Fruit fly (Drosophila melanogaster) whole organism, prepupa: Measurements from ENCODE around the gene Ir92a.

ENCODE experiments used
- Blimp-1 ChIP-seq: fragments of 200-800 bp; sonication (Bioruptor generic); optimal IDR thresholded peaks from 3 replicates; lab custom pipeline; 2017; ENCODE audit warnings: missing biosample characterization, missing genetic modification characterization, mild to moderate bottlenecking, moderate library complexity, missing genetic modification reagents
- CG10631 ChIP-seq: fragments of 200-800 bp; sonication (Bioruptor generic); optimal IDR thresholded peaks from 2 replicates; lab custom pipeline; 2016; ENCODE audit warnings: missing biosample characterization, missing genetic modification characterization
- CG10669 ChIP-seq: fragments of 200-800 bp; sonication (Bioruptor generic); optimal IDR thresholded peaks from 3 replicates; lab custom pipeline; 2018; ENCODE audit warnings: missing biosample characterization, mild to moderate bottlenecking, missing genetic modification characterization, moderate library complexity
- CG11294 ChIP-seq: fragments of 200-800 bp; sonication (Bioruptor generic); IDR thresholded peaks from 2 replicates; pipeline ENCODE4 v1.3.6; 2022; ENCODE audit warnings: missing biosample characterization, missing genetic modification characterization
- CG11762 ChIP-seq: fragments of 200-800 bp; sonication (Bioruptor generic); optimal IDR thresholded peaks from 3 replicates; lab custom pipeline; 2016; ENCODE audit warnings: missing biosample characterization, missing genetic modification characterization; ENCODE audit not compliant: insufficient read depth
- CG11902 ChIP-seq: fragments of 200-800 bp; sonication (Bioruptor generic); optimal IDR thresholded peaks from 3 replicates; lab custom pipeline; 2016; ENCODE audit warnings: missing biosample characterization, missing genetic modification characterization
- CG15336 ChIP-seq: fragments of 200-800 bp; sonication (Bioruptor generic); IDR thresholded peaks from 2 replicates; pipeline ENCODE4 v1.3.6; 2022; ENCODE audit warnings: missing biosample characterization, missing genetic modification characterization
- CG1621 ChIP-seq: fragments of 200-800 bp; sonication (Bioruptor generic); optimal IDR thresholded peaks from 3 replicates; lab custom pipeline; 2018; ENCODE audit warnings: missing biosample characterization, mild to moderate bottlenecking, missing genetic modification characterization
- CG16779 ChIP-seq: fragments of 200-800 bp; sonication (Bioruptor generic); optimal IDR thresholded peaks from 3 replicates; lab custom pipeline; 2017; ENCODE audit warnings: missing biosample characterization, mild to moderate bottlenecking, missing genetic modification characterization
- CG3032 ChIP-seq: fragments of 200-800 bp; optimal IDR thresholded peaks from 2 replicates; lab custom pipeline; 2019; ENCODE audit warnings: missing biosample characterization, mild to moderate bottlenecking, missing genetic modification characterization, moderate library complexity
- CG3919 ChIP-seq: fragments of 200-800 bp; sonication (Bioruptor generic); optimal IDR thresholded peaks from 3 replicates; lab custom pipeline; 2016; ENCODE audit warnings: missing biosample characterization, missing genetic modification characterization
- CG4318 ChIP-seq: fragments of 200-800 bp; sonication (Bioruptor generic); optimal IDR thresholded peaks from 3 replicates; lab custom pipeline; 2017; ENCODE audit warnings: missing biosample characterization, mild to moderate bottlenecking, missing genetic modification characterization
- CG6276 ChIP-seq: fragments of 200-800 bp; sonication (Bioruptor generic); optimal IDR thresholded peaks from 2 replicates; lab custom pipeline; 2017; ENCODE audit warnings: missing biosample characterization, mild to moderate bottlenecking, missing genetic modification characterization
- CG6792 ChIP-seq: fragments of 200-800 bp; sonication (Bioruptor generic); optimal IDR thresholded peaks from 3 replicates; lab custom pipeline; 2016; ENCODE audit warnings: missing biosample characterization, missing genetic modification characterization
- CG6808 ChIP-seq: fragments of 200-800 bp; sonication (Bioruptor generic); optimal IDR thresholded peaks from 3 replicates; lab custom pipeline; 2017; ENCODE audit warnings: missing biosample characterization, missing genetic modification characterization, mild to moderate bottlenecking, moderate library complexity, missing genetic modification reagents
- CG7368 ChIP-seq: fragments of 200-800 bp; sonication (Bioruptor generic); optimal IDR thresholded peaks from 3 replicates; lab custom pipeline; 2016; ENCODE audit warnings: missing biosample characterization, missing genetic modification characterization
- CG8119 ChIP-seq: fragments of 200-800 bp; sonication (Bioruptor generic); IDR thresholded peaks from 3 replicates; pipeline ENCODE4 v1.3.6; 2022; ENCODE audit warnings: missing biosample characterization, missing genetic modification characterization
- CG8319 ChIP-seq: fragments of 200-800 bp; sonication (Bioruptor generic); optimal IDR thresholded peaks from 3 replicates; lab custom pipeline; 2016; ENCODE audit warnings: missing biosample characterization, missing genetic modification characterization
- CG8632 ChIP-seq: fragments of 200-800 bp; sonication (Bioruptor generic); optimal IDR thresholded peaks from 3 replicates; lab custom pipeline; 2016; ENCODE audit warnings: missing biosample characterization, missing genetic modification characterization
- CG9139 ChIP-seq: fragments of 200-800 bp; sonication (Bioruptor generic); optimal IDR thresholded peaks from 3 replicates; lab custom pipeline; 2017; ENCODE audit warnings: missing biosample characterization, mild to moderate bottlenecking, missing genetic modification characterization
- Eip75B ChIP-seq: fragments of 200-800 bp; sonication (Bioruptor generic); optimal IDR thresholded peaks from 3 replicates; lab custom pipeline; 2016; ENCODE audit warnings: missing biosample characterization, missing genetic modification characterization
- Eip78C ChIP-seq: fragments of 200-800 bp; sonication (Bioruptor generic); peaks from one replicate; lab custom pipeline; 2016; ENCODE audit warnings: missing biosample characterization, missing genetic modification characterization
- Eip93F ChIP-seq: fragments of 200-800 bp; sonication (Bioruptor generic); optimal IDR thresholded peaks from 2 replicates; lab custom pipeline; 2016; ENCODE audit warnings: missing biosample characterization, mild to moderate bottlenecking, missing genetic modification characterization
- Ets21C ChIP-seq: fragments of 200-800 bp; sonication (Bioruptor generic); optimal IDR thresholded peaks from 3 replicates; lab custom pipeline; 2016; ENCODE audit warnings: missing biosample characterization, missing genetic modification characterization
- Gug ChIP-seq: fragments of 200-800 bp; sonication (Bioruptor generic); IDR thresholded peaks from 2 replicates; pipeline ENCODE4 v1.3.6; 2022; ENCODE audit warnings: missing biosample characterization, missing genetic modification characterization
- Hr38 ChIP-seq: sonication (Bioruptor generic); optimal IDR thresholded peaks from 2 replicates; lab custom pipeline; 2016; ENCODE audit warnings: missing biosample characterization, missing genetic modification characterization
- Hr39 ChIP-seq: fragments of 200-800 bp; sonication (Bioruptor generic); optimal IDR thresholded peaks from 2 replicates; lab custom pipeline; 2016; ENCODE audit warnings: missing biosample characterization, missing genetic modification characterization
- Hr4 ChIP-seq: fragments of 200-800 bp; sonication (Bioruptor generic); optimal IDR thresholded peaks from 3 replicates; lab custom pipeline; 2016; ENCODE audit warnings: missing biosample characterization, missing genetic modification characterization
- Lpt ChIP-seq: fragments of 200-800 bp; sonication (Bioruptor generic); optimal IDR thresholded peaks from 3 replicates; lab custom pipeline; 2016; ENCODE audit warnings: missing biosample characterization, missing genetic modification characterization
- Met ChIP-seq: fragments of 200-800 bp; sonication (Bioruptor generic); optimal IDR thresholded peaks from 3 replicates; lab custom pipeline; 2016; ENCODE audit warnings: missing biosample characterization, missing genetic modification characterization
- Smox ChIP-seq: fragments of 200-800 bp; sonication (Bioruptor generic); optimal IDR thresholded peaks from 3 replicates; lab custom pipeline; 2016; ENCODE audit warnings: missing biosample characterization, missing genetic modification characterization
- Sox14 ChIP-seq: fragments of 200-800 bp; sonication (Bioruptor generic); optimal IDR thresholded peaks from 3 replicates; lab custom pipeline; 2016; ENCODE audit warnings: missing biosample characterization, missing genetic modification characterization
- Sox15 ChIP-seq: fragments of 200-800 bp; sonication (Bioruptor generic); optimal IDR thresholded peaks from 3 replicates; lab custom pipeline; 2016; ENCODE audit warnings: missing biosample characterization, missing genetic modification characterization
- achi ChIP-seq: fragments of 200-800 bp; sonication (Bioruptor generic); optimal IDR thresholded peaks from 3 replicates; lab custom pipeline; 2016; ENCODE audit warnings: missing biosample characterization, missing genetic modification characterization
- acj6 ChIP-seq: fragments of 200-800 bp; sonication (Bioruptor generic); optimal IDR thresholded peaks from 3 replicates; lab custom pipeline; 2016; ENCODE audit warnings: missing biosample characterization, missing genetic modification characterization
- dsx ChIP-seq: fragments of 200-800 bp; optimal IDR thresholded peaks from 3 replicates; lab custom pipeline; 2019; ENCODE audit warnings: missing biosample characterization, mild to moderate bottlenecking, missing genetic modification characterization, moderate library complexity; ENCODE audit not compliant: poor library complexity, severe bottlenecking
- eg ChIP-seq: fragments of 200-800 bp; sonication (Bioruptor generic); IDR thresholded peaks from 3 replicates; pipeline ENCODE4 v1.3.6; 2022; ENCODE audit warnings: missing biosample characterization, missing genetic modification characterization
- fd59A ChIP-seq: fragments of 200-800 bp; sonication (Bioruptor generic); optimal IDR thresholded peaks from 2 replicates; lab custom pipeline; 2017; ENCODE audit warnings: missing biosample characterization, mild to moderate bottlenecking, missing genetic modification characterization, missing genetic modification reagents
- fd85E ChIP-seq: fragments of 200-800 bp; sonication (Bioruptor generic); optimal IDR thresholded peaks from 3 replicates; lab custom pipeline; 2016; ENCODE audit warnings: missing biosample characterization, missing genetic modification characterization
- fkh ChIP-seq: fragments of 200-800 bp; sonication (Bioruptor generic); optimal IDR thresholded peaks from 3 replicates; lab custom pipeline; 2017; ENCODE audit warnings: missing biosample characterization, mild to moderate bottlenecking, missing genetic modification characterization, moderate library complexity
- lz ChIP-seq: fragments of 200-800 bp; sonication (Bioruptor generic); optimal IDR thresholded peaks from 3 replicates; lab custom pipeline; 2016; ENCODE audit warnings: missing biosample characterization, missing genetic modification characterization
- net ChIP-seq: fragments of 200-800 bp; sonication (Bioruptor generic); optimal IDR thresholded peaks from 3 replicates; lab custom pipeline; 2016; ENCODE audit warnings: missing biosample characterization, missing genetic modification characterization
- pdm3 ChIP-seq: fragments of 200-800 bp; sonication (Bioruptor generic); optimal IDR thresholded peaks from 3 replicates; lab custom pipeline; 2016; ENCODE audit warnings: missing biosample characterization, missing genetic modification characterization
- spab ChIP-seq: fragments of 200-800 bp; sonication (Bioruptor generic); optimal IDR thresholded peaks from 2 replicates; lab custom pipeline; 2017; ENCODE audit warnings: missing biosample characterization, mild to moderate bottlenecking, missing genetic modification characterization, missing genetic modification reagents
- ss ChIP-seq, 2 experiments: fragments of 200-800 bp; sonication (Bioruptor generic); optimal IDR thresholded peaks; 2 replicates in 1 of 2; 3 replicates in 1 of 2; lab custom pipeline; 2017 to 2018; ENCODE audit warnings: mild to moderate bottlenecking in 2 of 2, missing biosample characterization in 2 of 2, missing genetic modification characterization in 2 of 2, moderate library complexity in 1 of 2
- svp ChIP-seq: fragments of 200-800 bp; sonication (Bioruptor generic); peaks from one replicate; lab custom pipeline; 2016; ENCODE audit warnings: missing biosample characterization, missing genetic modification characterization
- topi ChIP-seq: fragments of 200-800 bp; sonication (Bioruptor generic); optimal IDR thresholded peaks from 3 replicates; lab custom pipeline; 2016; ENCODE audit warnings: missing biosample characterization, missing genetic modification characterization

Gene Ir92a

dm6 chr3R:20291594-20291993 lies 47.2 kb upstream of the Ir92a start (continued):
- TF ChIP-seq CG10631 (GFP tag; lab: Kevin White, UChicago) (peak; percentile 25), CG8319 (GFP tag; lab: Kevin White, UChicago) (no peak), fd85E (GFP tag; lab: Kevin White, UChicago) (no peak), CG11294 (GFP tag; lab: Robert Waterston, UW) (no peak), spab (GFP tag; lab: Kevin White, UChicago) (peak; percentile 7), CG7368 (no peak), Sox15 (GFP tag; lab: Kevin White, UChicago) (no peak), Sox14 (GFP tag; lab: Kevin White, UChicago) (no peak), CG10669 (peak; percentile 36), CG6792 (no peak), CG1621 (no peak), svp (peak; percentile 76), CG9139 (GFP tag; lab: Kevin White, UChicago) (no peak), Hr4 (GFP tag; lab: Kevin White, UChicago) (no peak), CG15336 (no peak), Hr38 (GFP tag; lab: Kevin White, UChicago) (no peak), CG6808 (peak; percentile 0), CG6276 (GFP tag; lab: Kevin White, UChicago) (no peak), Ets21C (no peak), CG11762 (GFP tag; lab: Kevin White, UChicago) (no peak), achi (GFP tag; lab: Kevin White, UChicago) (no peak), Smox (peak; percentile 3)

- TF ChIP-seq Hr4 (GFP tag; lab: Kevin White, UChicago) (no peak), Smox (peak; percentile 82), CG6808 (peak; percentile 90), spab (GFP tag; lab: Kevin White, UChicago) (peak; percentile 87), dsx (GFP tag; lab: Kevin White, UChicago) (peak; percentile 78), fd59A (GFP tag; lab: Kevin White, UChicago) (peak; percentile 92), CG8119 (GFP tag; lab: Robert Waterston, UW) (no peak), CG7368 (no peak), Ets21C (peak; percentile 81), Eip75B (GFP tag; lab: Kevin White, UChicago) (peak; percentile 90), CG6792 (peak; percentile 83), CG4318 (GFP tag; lab: Kevin White, UChicago) (peak; percentile 19), CG16779 (peak; percentile 8), eg (GFP tag; lab: Robert Waterston, UW) (no peak), CG1621 (peak; percentile 42), Lpt (GFP tag; lab: Kevin White, UChicago) (no peak), fd85E (GFP tag; lab: Kevin White, UChicago) (no peak), CG11902 (GFP tag; lab: Kevin White, UChicago) (peak; percentile 82), CG15336 (no peak), Gug (no peak), topi (GFP tag; lab: Kevin White, UChicago) (peak; percentile 89), Met (GFP tag; lab: Kevin White, UChicago) (no peak), CG6276 (GFP tag; lab: Kevin White, UChicago) (no peak), pdm3 (no peak), acj6 (GFP tag; lab: Kevin White, UChicago) (peak; percentile 80), Blimp-1 (GFP tag; lab: Kevin White, UChicago) (peak; percentile 48), Eip93F (GFP tag; lab: Kevin White, UChicago) (no peak), Eip78C (peak; percentile 96), CG10669 (peak; percentile 83), CG3919 (GFP tag; lab: Kevin White, UChicago) (peak; percentile 85), Hr38 (GFP tag; lab: Kevin White, UChicago) (no peak), CG3032 (tag; lab: Kevin White, UChicago) (peak; percentile 86), fkh (GFP tag; lab: Kevin White, UChicago) (no peak), lz (GFP tag; lab: Kevin White, UChicago) (peak; percentile 88), ss (GFP tag; optimal IDR thresholded peaks at IDR 0.05; lab: Kevin White, UChicago) (peak; percentile 75 to 84), CG11294 (GFP tag; lab: Robert Waterston, UW) (no peak), net (peak; percentile 71), Hr39 (GFP tag; lab: Kevin White, UChicago) (peak; percentile 84), CG8632 (GFP tag; lab: Kevin White, UChicago) (peak; percentile 80), CG8319 (GFP tag; lab: Kevin White, UChicago) (no peak)
Measured at dm6 chr3R:20292030-20292879, 46.5 kb upstream of the Ir92a start.
